Worm (Caenorhabditis elegans): Measurements from ENCODE around the gene mpk-1.
A peak's percentile ranks its signal among the peaks of the same experiment; 100 is the strongest.

The mpk-1 gene

ce11 chrIII:4196301-4196987, 31.5 kb downstream of the mpk-1 start (continued):
- TF ChIP-seq Y48G9A.11 (GFP tag; IDR thresholded peaks at IDR 0.05) (peak; percentile 52; the same call in 1 of the 2 replicates), ZK337.2 (GFP tag; IDR thresholded peaks at IDR 0.05) (no peak), F37D6.2 (tag; optimal IDR thresholded peaks at IDR 0.05) (no peak), lin-39 (tag; optimal IDR thresholded peaks at IDR 0.05) (no peak)

ce11 chrIII:4195306-4196008, 32.5 kb downstream of the mpk-1 start:
- TF ChIP-seq fos-1 (tag; optimal IDR thresholded peaks at IDR 0.05): no peak
- peak; percentile 67; the same call in 1 of the 2 replicates for TF ChIP-seq pha-4 (GFP tag; IDR thresholded peaks at IDR 0.05)
- peak; percentile 7 for TF ChIP-seq pha-4 (tag; optimal IDR thresholded peaks at IDR 0.05)
- TF ChIP-seq hif-1 (tag; optimal IDR thresholded peaks at IDR 0.05): peak in 1 of 2 experiments; percentile 63
- peak; percentile 36 for TF ChIP-seq php-3 (GFP tag; IDR thresholded peaks at IDR 0.05)
- peak; percentile 16 for TF ChIP-seq nhr-76 (tag; optimal IDR thresholded peaks at IDR 0.05)
- peak; percentile 71 for TF ChIP-seq snpc-1.2 (GFP tag; IDR thresholded peaks at IDR 0.05)
- no peak for TF ChIP-seq tag-97 (GFP tag; IDR thresholded peaks at IDR 0.05)
- no peak for TF ChIP-seq ztf-11 (tag; optimal IDR thresholded peaks at IDR 0.05)
- TF ChIP-seq dmd-8 (GFP tag; IDR thresholded peaks at IDR 0.05): 0 out of 2 replicates have a peak, but pooled peaks have one; percentile 36
- TF ChIP-seq mxl-2 (GFP tag; conservative IDR thresholded peaks at IDR 0.05): no peak
- TF ChIP-seq nhr-41 (GFP tag; IDR thresholded peaks at IDR 0.05): no peak; the same call in 1 of the 2 replicates
- TF ChIP-seq F10B5.3 (tag; optimal IDR thresholded peaks at IDR 0.05): peak; percentile 68
- peak; percentile 76 for TF ChIP-seq mep-1 (tag; optimal IDR thresholded peaks at IDR 0.05)
- TF ChIP-seq nhr-111 (GFP tag; optimal IDR thresholded peaks at IDR 0.05): peak; percentile 80
- TF ChIP-seq ama-1 (optimal IDR thresholded peaks at IDR 0.05): peak; percentile 95
- peak; percentile 64; the same call in 1 of the 2 replicates for TF ChIP-seq F44E2.7 (GFP tag; IDR thresholded peaks at IDR 0.05)
- TF ChIP-seq T20F7.1 (GFP tag; optimal IDR thresholded peaks at IDR 0.05): peak; percentile 75
- TF ChIP-seq lsy-2 (tag; optimal IDR thresholded peaks at IDR 0.05): peak; percentile 10 to 81
- 0 out of 2 replicates have a peak, but pooled peaks have one; percentile 51 for TF ChIP-seq mdt-29 (GFP tag; IDR thresholded peaks at IDR 0.05)
- peak; percentile 82 for TF ChIP-seq daf-19 (GFP tag; conservative IDR thresholded peaks at IDR 0.05)
- peak; percentile 69 for TF ChIP-seq attf-4 (tag; optimal IDR thresholded peaks at IDR 0.05)
- peak; percentile 99 for TF ChIP-seq aha-1 (tag)
- TF ChIP-seq ces-1 (GFP tag; optimal IDR thresholded peaks at IDR 0.05): peak; percentile 38
- no peak for TF ChIP-seq ceh-62 (tag; optimal IDR thresholded peaks at IDR 0.05)
- TF ChIP-seq nhr-48 (tag; optimal IDR thresholded peaks at IDR 0.05): peak; percentile 23
- TF ChIP-seq aly-2 (tag; optimal IDR thresholded peaks at IDR 0.05): no peak
- peak; percentile 42 for TF ChIP-seq duxl-1 (tag; optimal IDR thresholded peaks at IDR 0.05; ENCODE audit: poor library complexity)
- no peak for TF ChIP-seq unc-39 (tag; optimal IDR thresholded peaks at IDR 0.05)
- peak in 1 of 2 experiments; percentile 15 for TF ChIP-seq mdl-1 (tag; optimal IDR thresholded peaks at IDR 0.05)
- TF ChIP-seq madf-5 (GFP tag; IDR thresholded peaks at IDR 0.05): no peak
- TF ChIP-seq mxl-3 (GFP tag; optimal IDR thresholded peaks at IDR 0.05): peak; percentile 43
- peak; percentile 11 for TF ChIP-seq pqm-1 (tag; optimal IDR thresholded peaks at IDR 0.05)
- no peak for TF ChIP-seq snpc-4 (tag; optimal IDR thresholded peaks at IDR 0.05)
- peak; percentile 43 for TF ChIP-seq rbr-2 (tag; optimal IDR thresholded peaks at IDR 0.05)
- TF ChIP-seq unc-130 (GFP tag; optimal IDR thresholded peaks at IDR 0.05): peak; percentile 24
- TF ChIP-seq nhr-10 (tag; optimal IDR thresholded peaks at IDR 0.05): no peak
- no peak for TF ChIP-seq F49E8.2 (tag; optimal IDR thresholded peaks at IDR 0.05; ENCODE audit: borderline replicate concordance)
- TF ChIP-seq ztf-7 (tag; optimal IDR thresholded peaks at IDR 0.05): no peak
- no peak for TF ChIP-seq dmd-9 (GFP tag; IDR thresholded peaks at IDR 0.05)
- peak; percentile 48 for TF ChIP-seq hlh-11 (tag; optimal IDR thresholded peaks at IDR 0.05)
- TF ChIP-seq daf-8 (GFP tag; IDR thresholded peaks at IDR 0.05): no peak
- TF ChIP-seq arid-1 (GFP tag; conservative IDR thresholded peaks at IDR 0.05): peak; percentile 84
- peak; percentile 67 for TF ChIP-seq lin-38 (GFP tag; IDR thresholded peaks at IDR 0.05)
